Worm (Caenorhabditis elegans) whole organism, L3 larva: ENCODE results near the gene F41E6.5.

Source experiments
- ZK546.5 ChIP-seq: sonication (generic microtip); optimal IDR thresholded peaks from 2 replicates; lab custom pipeline; 2017; ENCODE audit warnings: missing biosample characterization, missing genetic modification characterization
- aly-2 ChIP-seq: fragments of 150-350 bp; optimal IDR thresholded peaks from 2 replicates; lab custom pipeline; 2014; ENCODE audit warnings: missing biosample characterization, missing genetic modification characterization
- ama-1 ChIP-seq: fragments of 150-350 bp; optimal IDR thresholded peaks from 2 replicates; lab custom pipeline; 2018
- ceh-16 ChIP-seq: sonication (generic microtip); optimal IDR thresholded peaks from 2 replicates; lab custom pipeline; 2017; ENCODE audit warnings: missing biosample characterization, missing genetic modification characterization
- ceh-82 ChIP-seq: fragments of 150-350 bp; optimal IDR thresholded peaks from 2 replicates; lab custom pipeline; 2014; ENCODE audit warnings: missing biosample characterization, missing genetic modification characterization
- ceh-9 ChIP-seq: sonication (generic microtip); optimal IDR thresholded peaks from 2 replicates; lab custom pipeline; 2018; ENCODE audit warnings: missing biosample characterization, missing genetic modification characterization
- daf-12 ChIP-seq: fragments of 150-350 bp; optimal IDR thresholded peaks from 2 replicates; lab custom pipeline; 2014; ENCODE audit warnings: missing biosample characterization, missing genetic modification reagents, missing genetic modification characterization
- egl-27 ChIP-seq: sonication (generic microtip); optimal IDR thresholded peaks from 4 replicates; lab custom pipeline; 2017; ENCODE audit warnings: missing biosample characterization, missing genetic modification reagents, missing genetic modification characterization
- egl-5 ChIP-seq: fragments of 150-350 bp; optimal IDR thresholded peaks from 2 replicates; lab custom pipeline; 2017; ENCODE audit warnings: missing biosample characterization, missing genetic modification reagents, missing genetic modification characterization, inconsistent platforms
- elt-1 ChIP-seq: fragments of 150-350 bp; optimal IDR thresholded peaks from 2 replicates; lab custom pipeline; 2014; ENCODE audit warnings: missing biosample characterization, missing genetic modification characterization
- elt-2 ChIP-seq: sonication (generic microtip); optimal IDR thresholded peaks from 2 replicates; lab custom pipeline; 2016; ENCODE audit warnings: missing genetic modification reagents, mild to moderate bottlenecking, missing genetic modification characterization, missing compliant biosample characterization
- elt-3 ChIP-seq, 3 experiments: fragments of 150-350 bp in 1 of 3; sonication (generic microtip) in 2 of 3; optimal IDR thresholded peaks; 2 replicates in 2 of 3; 4 replicates in 1 of 3; lab custom pipeline; 2014 to 2017; ENCODE audit warnings: missing biosample characterization in 3 of 3, missing genetic modification characterization in 3 of 3
- eor-1 ChIP-seq, 2 experiments: fragments of 150-350 bp; optimal IDR thresholded peaks; 2 replicates each; lab custom pipeline; 2014 to 2018; ENCODE audit warnings: missing biosample characterization in 2 of 2, missing genetic modification characterization in 2 of 2
- fkh-2 ChIP-seq: fragments of 150-350 bp; optimal IDR thresholded peaks from 2 replicates; lab custom pipeline; 2014; ENCODE audit warnings: missing biosample characterization, missing genetic modification reagents, missing genetic modification characterization
- fos-1 ChIP-seq: fragments of 150-350 bp; optimal IDR thresholded peaks from 2 replicates; lab custom pipeline; 2014; ENCODE audit warnings: missing biosample characterization, missing genetic modification characterization
- hmg-11 ChIP-seq: sonication (generic microtip); optimal IDR thresholded peaks from 2 replicates; lab custom pipeline; 2016; ENCODE audit warnings: missing genetic modification characterization, missing compliant biosample characterization
- lin-15B ChIP-seq: fragments of 150-350 bp; optimal IDR thresholded peaks from 2 replicates; lab custom pipeline; 2014; ENCODE audit warnings: missing biosample characterization, missing genetic modification characterization
- lin-39 ChIP-seq: fragments of 150-350 bp; optimal IDR thresholded peaks from 2 replicates; lab custom pipeline; 2018; ENCODE audit warnings: missing biosample characterization, missing genetic modification reagents, missing genetic modification characterization
- lsy-12 ChIP-seq: sonication (generic microtip); optimal IDR thresholded peaks from 2 replicates; lab custom pipeline; 2016; ENCODE audit warnings: mild to moderate bottlenecking, missing genetic modification characterization, missing compliant biosample characterization
- mdl-1 ChIP-seq: fragments of 150-350 bp; optimal IDR thresholded peaks from 2 replicates; lab custom pipeline; 2014; ENCODE audit warnings: missing biosample characterization, missing genetic modification characterization
- nfya-1 ChIP-seq: sonication (generic microtip); optimal IDR thresholded peaks from 2 replicates; lab custom pipeline; 2017; ENCODE audit warnings: missing genetic modification characterization, mild to moderate bottlenecking, missing compliant biosample characterization, antibody characterized with exemption, moderate library complexity; ENCODE audit not compliant: insufficient read depth
- nhr-11 ChIP-seq: fragments of 150-350 bp; optimal IDR thresholded peaks from 2 replicates; lab custom pipeline; 2014; ENCODE audit warnings: missing biosample characterization, missing genetic modification characterization
- nhr-12 ChIP-seq: fragments of 150-350 bp; optimal IDR thresholded peaks from 2 replicates; lab custom pipeline; 2014; ENCODE audit warnings: missing biosample characterization, missing genetic modification characterization
- nhr-23 ChIP-seq: fragments of 150-350 bp; optimal IDR thresholded peaks from 2 replicates; lab custom pipeline; 2014; ENCODE audit warnings: missing biosample characterization, missing genetic modification reagents, missing genetic modification characterization
- nhr-237 ChIP-seq: fragments of 150-350 bp; optimal IDR thresholded peaks from 2 replicates; lab custom pipeline; 2014; ENCODE audit warnings: missing biosample characterization, missing genetic modification characterization
- nhr-25 ChIP-seq: sonication (generic microtip); optimal IDR thresholded peaks from 2 replicates; lab custom pipeline; 2017; ENCODE audit warnings: missing biosample characterization, missing genetic modification characterization
- nhr-43 ChIP-seq: sonication (generic microtip); optimal IDR thresholded peaks from 2 replicates; lab custom pipeline; 2016; ENCODE audit warnings: mild to moderate bottlenecking, missing genetic modification characterization, missing compliant biosample characterization; ENCODE audit not compliant: poor library complexity, severe bottlenecking
- nhr-67 ChIP-seq: fragments of 150-350 bp; optimal IDR thresholded peaks from 2 replicates; lab custom pipeline; 2014; ENCODE audit warnings: missing biosample characterization, missing genetic modification characterization
- nhr-76 ChIP-seq: fragments of 150-350 bp; sonication (generic microtip); optimal IDR thresholded peaks from 5 replicates; lab custom pipeline; 2014; ENCODE audit warnings: missing biosample characterization, missing genetic modification characterization
- nhr-77 ChIP-seq: fragments of 150-350 bp; optimal IDR thresholded peaks from 2 replicates; lab custom pipeline; 2014; ENCODE audit warnings: missing biosample characterization, missing genetic modification characterization
- pha-4 ChIP-seq: fragments of 150-350 bp; optimal IDR thresholded peaks from 2 replicates; lab custom pipeline; 2014; ENCODE audit warnings: missing biosample characterization, missing genetic modification reagents, missing genetic modification characterization
- pqm-1 ChIP-seq: fragments of 150-350 bp; optimal IDR thresholded peaks from 2 replicates; lab custom pipeline; 2017; ENCODE audit warnings: missing biosample characterization, missing genetic modification characterization, inconsistent platforms
- snpc-4 ChIP-seq: fragments of 150-350 bp; optimal IDR thresholded peaks from 2 replicates; lab custom pipeline; 2014; ENCODE audit warnings: missing biosample characterization, missing genetic modification characterization
- tbx-2 ChIP-seq: sonication (generic microtip); optimal IDR thresholded peaks from 2 replicates; lab custom pipeline; 2016; ENCODE audit warnings: mild to moderate bottlenecking, missing genetic modification characterization, missing compliant biosample characterization
- unc-62 ChIP-seq: fragments of 150-350 bp; sonication (generic microtip); optimal IDR thresholded peaks from 4 replicates; lab custom pipeline; 2014; ENCODE audit warnings: missing biosample characterization, missing genetic modification reagents, missing genetic modification characterization
- zag-1 ChIP-seq: fragments of 150-350 bp; optimal IDR thresholded peaks from 2 replicates; lab custom pipeline; 2014; ENCODE audit warnings: missing biosample characterization, missing genetic modification characterization
- ztf-11 ChIP-seq: fragments of 150-350 bp; optimal IDR thresholded peaks from 2 replicates; lab custom pipeline; 2014; ENCODE audit warnings: missing biosample characterization, missing genetic modification characterization
- ztf-4 ChIP-seq: fragments of 150-350 bp; optimal IDR thresholded peaks from 2 replicates; lab custom pipeline; 2014; ENCODE audit warnings: missing biosample characterization, missing genetic modification characterization

The F41E6.5 gene

ce11 chrV:8615711-8616110, 12.4 kb downstream of the F41E6.5 start:
- TF ChIP-seq nhr-76 (tag; lab: Kevin White, UChicago) (no peak), zag-1 (no peak), egl-5 (no peak), nhr-237 (tag; lab: Kevin White, UChicago) (no peak), ceh-16 (tag; lab: Kevin White, UChicago) (no peak), nhr-77 (tag; lab: Kevin White, UChicago) (no peak), ceh-82 (no peak), ama-1 (lab: Kevin White, UChicago) (no peak), daf-12 (tag; lab: Kevin White, UChicago) (no peak), nhr-25 (peak; percentile 33), aly-2 (tag; lab: Kevin White, UChicago) (peak; percentile 8)

ce11 chrV:8618738-8619137, 15.5 kb downstream of the F41E6.5 start, which contains the start of gene grd-5:
grd-5 (plus strand) TSS chrV:8619032.
- TF ChIP-seq mdl-1 = no peak
- no peak for TF ChIP-seq elt-2 (tag; lab: Kevin White, UChicago)
- peak; percentile 17 for TF ChIP-seq nhr-43 (tag; lab: Kevin White, UChicago)
- TF ChIP-seq nhr-25 = peak; percentile 27
- peak; percentile 83 for TF ChIP-seq elt-1 (tag; lab: Kevin White, UChicago)
- no peak for TF ChIP-seq egl-27 (tag; lab: Kevin White, UChicago)
- TF ChIP-seq elt-3 (tag; optimal IDR thresholded peaks at IDR 0.05; lab: Kevin White, UChicago) = no peak

- TF ChIP-seq nhr-43 (tag; lab: Kevin White, UChicago) = no peak
- TF ChIP-seq ztf-4 (tag; lab: Kevin White, UChicago) = no peak
- no peak for TF ChIP-seq ZK546.5 (tag; lab: Kevin White, UChicago)
- no peak for TF ChIP-seq nhr-237 (tag; lab: Kevin White, UChicago)
- TF ChIP-seq ztf-11 = no peak
- TF ChIP-seq unc-62 (GFP tag; lab: Kevin White, UChicago) = no peak
- TF ChIP-seq ceh-16 (tag; lab: Kevin White, UChicago) = no peak
- no peak for TF ChIP-seq ceh-82
- TF ChIP-seq nhr-23 (tag; lab: Kevin White, UChicago) = no peak
- no peak for TF ChIP-seq ama-1 (lab: Kevin White, UChicago)
- TF ChIP-seq, all 47 proteins: peak for 0
These were observed 17.9 kb downstream of the F41E6.5 start, which contains the start of gene idpc-2 for ce11 chrV:8621213-8621612. idpc-2 (minus strand) TSS chrV:8621313.

ce11 chrV:8622314-8622713, 19.0 kb downstream of the F41E6.5 start, which contains the start of gene F41E6.1:
F41E6.1 (plus strand) TSS chrV:8622614.
- TF ChIP-seq tbx-2 (no peak), lsy-12 (no peak), snpc-4 (tag; lab: Kevin White, UChicago) (no peak), ceh-82 (no peak), nhr-25 (no peak), daf-12 (tag; lab: Kevin White, UChicago) (no peak), fos-1 (no peak)

- TF ChIP-seq pqm-1 (no peak), ceh-9 (tag; lab: Kevin White, UChicago) (no peak), unc-62 (GFP tag; lab: Kevin White, UChicago) (no peak), hmg-11 (tag; lab: Kevin White, UChicago) (peak; percentile 16), elt-1 (tag; lab: Kevin White, UChicago) (no peak), ceh-16 (tag; lab: Kevin White, UChicago) (no peak), lin-15B (tag; lab: Kevin White, UChicago) (no peak)
These were observed 20.5 kb downstream of the F41E6.5 start, which contains the start of gene F41E6.17 for ce11 chrV:8623754-8624153. F41E6.17 (plus strand) TSS chrV:8624101.

- TF ChIP-seq nhr-25 (no peak), ztf-11 (no peak), fkh-2 (tag; lab: Kevin White, UChicago) (no peak), nhr-43 (tag; lab: Kevin White, UChicago) (no peak), eor-1 (tag; optimal IDR thresholded peaks at IDR 0.05; lab: Kevin White, UChicago) (no peak), lin-39 (tag; lab: Kevin White, UChicago) (no peak), nhr-11 (tag; lab: Kevin White, UChicago) (no peak), pha-4 (tag; lab: Kevin White, UChicago) (no peak), elt-3 (tag; optimal IDR thresholded peaks at IDR 0.05; lab: Kevin White, UChicago) (peak in 1 of 3 experiments; percentile 1), lin-15B (tag; lab: Kevin White, UChicago) (no peak), nhr-12 (no peak), nhr-67 (no peak), nhr-77 (tag; lab: Kevin White, UChicago) (no peak), lsy-12 (no peak), nfya-1 (no peak), unc-62 (GFP tag; lab: Kevin White, UChicago) (peak; percentile 64)
- TF ChIP-seq, all 47 proteins: peak for 2
These were observed 23.1 kb downstream of the F41E6.5 start for ce11 chrV:8626406-8626805.
